Worm (Caenorhabditis elegans) whole organism, early embryonic: ENCODE results near the gene acp-2.

ENCODE experiments used
- B0310.2 ChIP-seq: sonication (generic microtip); optimal IDR thresholded peaks from 2 replicates; lab custom pipeline; 2016; ENCODE audit warnings: mild to moderate bottlenecking, missing genetic modification characterization, missing compliant biosample characterization
- F13C5.2 ChIP-seq: sonication (generic microtip); optimal IDR thresholded peaks from 2 replicates; lab custom pipeline; 2017; ENCODE audit warnings: mild to moderate bottlenecking, missing genetic modification characterization, inconsistent platforms, missing compliant biosample characterization
- aly-1 ChIP-seq: sonication (generic microtip); optimal IDR thresholded peaks from 2 replicates; lab custom pipeline; 2016; ENCODE audit warnings: missing genetic modification characterization, missing compliant biosample characterization
- ama-1 ChIP-seq: fragments of 150-350 bp; optimal IDR thresholded peaks from 2 replicates; lab custom pipeline; 2014
- ceh-13 ChIP-seq: fragments of 200-800 bp; sonication (Bioruptor generic); optimal IDR thresholded peaks from 2 replicates; lab custom pipeline; 2018; ENCODE audit warnings: mild to moderate bottlenecking, missing genetic modification characterization, missing compliant biosample characterization
- ceh-36 ChIP-seq: sonication (generic microtip); optimal IDR thresholded peaks from 2 replicates; lab custom pipeline; 2016; ENCODE audit warnings: missing genetic modification characterization, inconsistent platforms, missing compliant biosample characterization
- ets-7 ChIP-seq: sonication (generic microtip); optimal IDR thresholded peaks from 2 replicates; lab custom pipeline; 2016; ENCODE audit warnings: missing genotype, missing genetic modification characterization, missing compliant biosample characterization
- flt-1 ChIP-seq: fragments of 200-800 bp; sonication (Bioruptor generic); IDR thresholded peaks from 2 replicates; pipeline ENCODE4 v1.3.6; 2022; ENCODE audit warnings: missing genetic modification characterization, missing compliant biosample characterization
- hmbx-1 ChIP-seq: sonication (generic microtip); optimal IDR thresholded peaks from 2 replicates; lab custom pipeline; 2016; ENCODE audit warnings: mild to moderate bottlenecking, missing genetic modification characterization, missing compliant biosample characterization
- hmg-4 ChIP-seq: fragments of 200-800 bp; sonication (Bioruptor generic); optimal IDR thresholded peaks from 2 replicates; lab custom pipeline; 2018; ENCODE audit warnings: mild to moderate bottlenecking, missing genetic modification characterization, missing compliant biosample characterization
- hnd-1 ChIP-seq: sonication (generic microtip); optimal IDR thresholded peaks from 2 replicates; lab custom pipeline; 2016; ENCODE audit warnings: missing genetic modification characterization, missing compliant biosample characterization
- pes-1 ChIP-seq: fragments of 200-800 bp; sonication (Bioruptor generic); IDR thresholded peaks from 2 replicates; pipeline ENCODE4 v1.3.6; 2022; ENCODE audit warnings: missing genetic modification reagents, missing genetic modification characterization, missing compliant biosample characterization
- scrt-1 ChIP-seq: fragments of 200-800 bp; sonication (Bioruptor generic); IDR thresholded peaks from 2 replicates; pipeline ENCODE4 v1.3.6; 2022; ENCODE audit warnings: missing genetic modification characterization, missing compliant biosample characterization
- sea-1 ChIP-seq: fragments of 200-800 bp; sonication (Bioruptor generic); conservative IDR thresholded peaks from 2 replicates; pipeline ENCODE4 v1.3.6; 2022; ENCODE audit warnings: missing genetic modification characterization, missing compliant biosample characterization
- tbx-11 ChIP-seq: fragments of 200-800 bp; sonication (Bioruptor generic); IDR thresholded peaks from 2 replicates; pipeline ENCODE4 v1.3.6; 2022; ENCODE audit warnings: missing genetic modification characterization, missing compliant biosample characterization
- tbx-37 ChIP-seq: fragments of 200-800 bp; sonication (Bioruptor generic); conservative IDR thresholded peaks from 2 replicates; pipeline ENCODE4 v1.3.6; 2022; ENCODE audit warnings: missing genetic modification reagents, missing genetic modification characterization, missing compliant biosample characterization
- tra-4 ChIP-seq: sonication (generic microtip); optimal IDR thresholded peaks from 2 replicates; lab custom pipeline; 2017; ENCODE audit warnings: missing genetic modification characterization, missing compliant biosample characterization

The acp-2 gene

ce11 chrII:8440792-8441191, 8.9 kb upstream of the acp-2 start:
- no peak for TF ChIP-seq F13C5.2 (tag; lab: Kevin White, UChicago)
- TF ChIP-seq B0310.2 (tag; lab: Kevin White, UChicago) = no peak
- no peak for TF ChIP-seq ceh-13 (GFP tag; lab: Kevin White, UChicago)
- no peak for TF ChIP-seq hmg-4 (GFP tag; lab: Kevin White, UChicago)
- no peak for TF ChIP-seq hmbx-1
- TF ChIP-seq aly-1 (tag; lab: Kevin White, UChicago) = no peak

- TF ChIP-seq B0310.2 (tag; lab: Kevin White, UChicago) = no peak
- no peak for TF ChIP-seq tbx-37 (GFP tag; lab: Robert Waterston, UW)
Observed at ce11 chrII:8440097-8440496, 8.2 kb upstream of the acp-2 start.

ce11 chrII:8438791-8439287, 7.0 kb upstream of the acp-2 start, which contains the start of gene lips-10:
Gene lips-10, plus strand, starts transcription at chrII:8439168.
- TF ChIP-seq flt-1 (GFP tag; lab: Robert Waterston, UW) (no peak), ama-1 (no peak), B0310.2 (tag; lab: Kevin White, UChicago) (no peak), hmbx-1 (no peak), ceh-36 (tag; lab: Kevin White, UChicago) (no peak), tra-4 (no peak), sea-1 (no peak), tbx-11 (GFP tag; lab: Robert Waterston, UW) (no peak), F13C5.2 (tag; lab: Kevin White, UChicago) (no peak), ceh-13 (GFP tag; lab: Kevin White, UChicago) (no peak), hnd-1 (no peak), scrt-1 (no peak), pes-1 (GFP tag; lab: Robert Waterston, UW) (no peak), hmg-4 (GFP tag; lab: Kevin White, UChicago) (no peak), tbx-37 (GFP tag; lab: Robert Waterston, UW) (no peak), aly-1 (tag; lab: Kevin White, UChicago) (no peak), ets-7 (tag; lab: Kevin White, UChicago) (no peak)

- TF ChIP-seq scrt-1 (no peak), pes-1 (GFP tag; lab: Robert Waterston, UW) (no peak), F13C5.2 (tag; lab: Kevin White, UChicago) (no peak), tra-4 (no peak), tbx-37 (GFP tag; lab: Robert Waterston, UW) (no peak), hnd-1 (no peak), B0310.2 (tag; lab: Kevin White, UChicago) (no peak), flt-1 (GFP tag; lab: Robert Waterston, UW) (no peak), ceh-13 (GFP tag; lab: Kevin White, UChicago) (no peak), hmg-4 (GFP tag; lab: Kevin White, UChicago) (no peak)
Observed at ce11 chrII:8437035-8437434, 5.2 kb upstream of the acp-2 start, which contains the start of gene acp-3. Gene acp-3, minus strand, starts transcription at chrII:8437135.

- no peak for TF ChIP-seq B0310.2 (tag; lab: Kevin White, UChicago)
- TF ChIP-seq ets-7 (tag; lab: Kevin White, UChicago) = no peak
- no peak for TF ChIP-seq ama-1
- TF ChIP-seq tbx-11 (GFP tag; lab: Robert Waterston, UW) = no peak
- TF ChIP-seq F13C5.2 (tag; lab: Kevin White, UChicago) = no peak
- no peak for TF ChIP-seq pes-1 (GFP tag; lab: Robert Waterston, UW)
Observed at ce11 chrII:8435005-8435404, 3.2 kb upstream of the acp-2 start, which contains the start of gene acp-4. Gene acp-4, minus strand, starts transcription at chrII:8435105.

- TF ChIP-seq aly-1 (tag; lab: Kevin White, UChicago) = no peak
- no peak for TF ChIP-seq tra-4
- no peak for TF ChIP-seq F13C5.2 (tag; lab: Kevin White, UChicago)
- TF ChIP-seq flt-1 (GFP tag; lab: Robert Waterston, UW) = no peak
- TF ChIP-seq pes-1 (GFP tag; lab: Robert Waterston, UW) = no peak
- no peak for TF ChIP-seq tbx-11 (GFP tag; lab: Robert Waterston, UW)
- no peak for TF ChIP-seq B0310.2 (tag; lab: Kevin White, UChicago)
- no peak for TF ChIP-seq hnd-1
- no peak for TF ChIP-seq ama-1
- no peak for TF ChIP-seq hmbx-1
- TF ChIP-seq ceh-13 (GFP tag; lab: Kevin White, UChicago) = no peak
- no peak for TF ChIP-seq sea-1
Observed at ce11 chrII:8428947-8429919, 2.6 kb downstream of the acp-2 start.

- TF ChIP-seq ceh-36 (tag; lab: Kevin White, UChicago) (no peak), hnd-1 (no peak), ets-7 (tag; lab: Kevin White, UChicago) (no peak), pes-1 (GFP tag; lab: Robert Waterston, UW) (no peak), aly-1 (tag; lab: Kevin White, UChicago) (no peak), ceh-13 (GFP tag; lab: Kevin White, UChicago) (no peak), scrt-1 (no peak), sea-1 (no peak), ama-1 (no peak), tbx-37 (GFP tag; lab: Robert Waterston, UW) (no peak), F13C5.2 (tag; lab: Kevin White, UChicago) (no peak), hmg-4 (GFP tag; lab: Kevin White, UChicago) (no peak), flt-1 (GFP tag; lab: Robert Waterston, UW) (no peak), tbx-11 (GFP tag; lab: Robert Waterston, UW) (no peak), hmbx-1 (no peak), tra-4 (no peak)
Observed at ce11 chrII:8428758-8428946, 3.2 kb downstream of the acp-2 start, which contains the start of gene F14E5.2. Gene F14E5.2, minus strand, starts transcription at chrII:8428858.
